Worm (Caenorhabditis elegans): ENCODE data around the gene ttr-26.

DNA sequence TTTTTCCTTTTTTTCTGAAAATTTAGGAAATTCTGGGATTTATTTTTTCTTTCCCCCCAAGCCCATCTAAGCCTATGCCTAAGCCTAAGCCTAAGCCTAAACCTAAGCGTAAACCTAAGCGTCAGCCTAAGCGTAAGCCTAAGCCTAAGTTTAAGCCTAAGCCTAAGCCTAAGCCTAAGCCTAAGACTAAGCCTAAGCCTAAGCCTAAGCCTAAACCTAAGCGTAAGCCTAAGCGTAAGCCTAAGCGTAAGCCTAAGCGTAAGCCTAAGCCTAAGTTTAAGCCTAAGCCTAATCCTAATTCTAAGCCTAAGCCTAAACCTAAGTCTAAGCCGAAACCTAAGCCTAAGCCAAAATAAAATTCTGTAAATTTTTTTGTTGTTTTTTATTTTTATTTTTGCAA lies 27.8 kb upstream of the ttr-26 start:
- no peak for TF ChIP-seq lin-11 (tag; optimal IDR thresholded peaks at IDR 0.05)
- no peak for TF ChIP-seq sdc-2 (tag; optimal IDR thresholded peaks at IDR 0.05)
- TF ChIP-seq F13H6.1 (tag; optimal IDR thresholded peaks at IDR 0.05): no peak
- TF ChIP-seq tbx-2 (tag; optimal IDR thresholded peaks at IDR 0.05): no peak
- no peak for TF ChIP-seq unc-55 (GFP tag; optimal IDR thresholded peaks at IDR 0.05)
- TF ChIP-seq tbx-7 (tag; optimal IDR thresholded peaks at IDR 0.05): no peak
- no peak for TF ChIP-seq odd-2 (tag; optimal IDR thresholded peaks at IDR 0.05)
- no peak for TF ChIP-seq ama-1 (optimal IDR thresholded peaks at IDR 0.05)
- no peak for TF ChIP-seq C38D4.7 (GFP tag; optimal IDR thresholded peaks at IDR 0.05)
- no peak for TF ChIP-seq ceh-24 (tag; optimal IDR thresholded peaks at IDR 0.05)
- TF ChIP-seq mec-3 (tag; optimal IDR thresholded peaks at IDR 0.05; ENCODE audit: borderline replicate concordance): no peak
- TF ChIP-seq dve-1 (tag; optimal IDR thresholded peaks at IDR 0.05): peak; percentile 3
